Worm (Caenorhabditis elegans): ENCODE results near the gene mrpl-12.

DNA sequence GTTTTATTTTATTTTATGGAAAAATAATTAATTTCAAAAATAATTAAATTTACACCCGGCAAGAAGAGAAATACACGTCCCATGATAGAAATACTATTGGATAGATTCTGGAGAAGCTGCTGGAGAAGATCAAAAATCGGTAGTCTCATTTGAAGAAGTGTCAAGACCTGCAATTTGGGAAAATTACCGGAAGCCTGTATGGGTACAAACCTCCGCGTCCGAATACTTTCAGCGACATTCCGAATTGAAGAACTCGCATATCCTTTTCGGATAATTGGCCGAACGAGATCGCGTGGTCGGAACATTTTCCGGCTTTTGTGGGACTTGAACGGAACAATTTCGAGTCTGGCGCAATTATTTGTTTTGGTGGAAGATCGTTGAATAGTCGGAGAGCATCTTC lies 923 bp downstream of the mrpl-12 start:
- TF ChIP-seq unc-62 (GFP tag; optimal IDR thresholded peaks at IDR 0.05) (no peak), attf-3 (GFP tag; conservative IDR thresholded peaks at IDR 0.05) (no peak), somi-1 (GFP tag; optimal IDR thresholded peaks at IDR 0.05) (no peak), Y53F4B.3 (GFP tag; IDR thresholded peaks at IDR 0.05) (no peak), attf-5 (GFP tag; optimal IDR thresholded peaks at IDR 0.05) (no peak), nhr-120 (GFP tag; IDR thresholded peaks at IDR 0.05) (no peak), B0336.3 (GFP tag; IDR thresholded peaks at IDR 0.05) (no peak; the same call in 1 of the 2 replicates)
